Fruit fly (Drosophila melanogaster) whole organism, wandering third instar larva: ENCODE measurements around the gene CAH4.
A peak's percentile ranks its signal among the peaks of the same experiment; 100 is the strongest.

Experiments used
- CG32264 ChIP-seq: fragments of 200-800 bp; sonication (Bioruptor generic); optimal IDR thresholded peaks from 2 replicates; lab custom pipeline; 2016; ENCODE audit warnings: missing biosample characterization, missing genetic modification characterization
- CG9705 ChIP-seq: fragments of 200-800 bp; sonication (Bioruptor generic); optimal IDR thresholded peaks from 2 replicates; lab custom pipeline; 2018; ENCODE audit warnings: missing biosample characterization, mild to moderate bottlenecking, missing genetic modification characterization
- CrebA ChIP-seq: fragments of 200-800 bp; sonication (Bioruptor generic); optimal IDR thresholded peaks from 2 replicates; lab custom pipeline; 2016; ENCODE audit warnings: missing biosample characterization, mild to moderate bottlenecking, missing genetic modification characterization, borderline replicate concordance
- Dfd ChIP-seq: fragments of >200 bp; optimal IDR thresholded peaks from 2 replicates; lab custom pipeline; 2017; ENCODE audit warnings: missing biosample characterization, missing genetic modification characterization
- Dif ChIP-seq: fragments of 200-275, 200-300 bp; sonication (Bioruptor generic); optimal IDR thresholded peaks from 2 replicates; lab custom pipeline; 2018; ENCODE audit warnings: missing biosample characterization, missing genetic modification characterization; ENCODE audit not compliant: partially characterized antibody
- GATAd ChIP-seq: sonication (Bioruptor generic); optimal IDR thresholded peaks from 2 replicates; lab custom pipeline; 2016; ENCODE audit warnings: missing biosample characterization, missing genetic modification characterization
- Hr78 ChIP-seq: fragments of >200 bp; optimal IDR thresholded peaks from 2 replicates; lab custom pipeline; 2017; ENCODE audit warnings: missing biosample characterization, missing genetic modification characterization
- Hr83 ChIP-seq: fragments of 200-300 bp; sonication (Bioruptor generic); optimal IDR thresholded peaks from 2 replicates; lab custom pipeline; 2016; ENCODE audit warnings: missing biosample characterization, mild to moderate bottlenecking, missing genetic modification characterization, moderate library complexity; ENCODE audit not compliant: poor library complexity, severe bottlenecking
- Jra ChIP-seq: sonication (Bioruptor generic); optimal IDR thresholded peaks from 2 replicates; lab custom pipeline; 2016; ENCODE audit warnings: missing biosample characterization, missing genetic modification characterization
- Mio ChIP-seq: sonication (Bioruptor generic); optimal IDR thresholded peaks from 2 replicates; lab custom pipeline; 2016; ENCODE audit warnings: missing biosample characterization, missing genetic modification characterization
- Myc ChIP-seq: fragments of >200 bp; optimal IDR thresholded peaks from 2 replicates; lab custom pipeline; 2017
- OdsH ChIP-seq: fragments of 200-800 bp; sonication (Bioruptor generic); optimal IDR thresholded peaks from 2 replicates; lab custom pipeline; 2016; ENCODE audit warnings: missing biosample characterization, mild to moderate bottlenecking, missing genetic modification characterization
- Rel ChIP-seq, 2 experiments: fragments of 200-800 bp; sonication (Bioruptor generic) in 1 of 2; optimal IDR thresholded peaks; 2 replicates in 1 of 2; 3 replicates in 1 of 2; lab custom pipeline; 2016 to 2019; ENCODE audit warnings: mild to moderate bottlenecking in 2 of 2, missing biosample characterization in 2 of 2, missing genetic modification characterization in 2 of 2, moderate library complexity in 1 of 2
- Sp1 ChIP-seq: fragments of 200-800 bp; sonication (Bioruptor generic); optimal IDR thresholded peaks from 3 replicates; lab custom pipeline; 2019; ENCODE audit warnings: missing biosample characterization, mild to moderate bottlenecking, missing genetic modification characterization, moderate library complexity
- Vsx2 ChIP-seq: fragments of 200-300, 225-300 bp; sonication (Bioruptor generic); optimal IDR thresholded peaks from 2 replicates; lab custom pipeline; 2018; ENCODE audit warnings: missing biosample characterization, missing genetic modification characterization; ENCODE audit not compliant: partially characterized antibody
- br ChIP-seq: fragments of 200-800 bp; sonication (Bioruptor generic); optimal IDR thresholded peaks from 2 replicates; lab custom pipeline; 2016; ENCODE audit warnings: missing biosample characterization, missing genetic modification characterization
- brk ChIP-seq: fragments of 200-800 bp; sonication (Bioruptor generic); optimal IDR thresholded peaks from 2 replicates; lab custom pipeline; 2016; ENCODE audit warnings: missing biosample characterization, mild to moderate bottlenecking, missing genetic modification characterization
- dl ChIP-seq, 2 experiments: fragments of 175-275, 200-275 bp in 1 of 2; fragments of 200-275 bp in 1 of 2; sonication (Bioruptor generic); optimal IDR thresholded peaks; lab custom pipeline; 2018; ENCODE audit warnings: mild to moderate bottlenecking in 2 of 2, missing biosample characterization in 2 of 2, missing genetic modification characterization in 2 of 2, moderate library complexity in 2 of 2; ENCODE audit not compliant: partially characterized antibody in 2 of 2, insufficient read depth in 1 of 2
- dmrt93B ChIP-seq: fragments of 200-800 bp; sonication (Bioruptor generic); optimal IDR thresholded peaks from 2 replicates; lab custom pipeline; 2018; ENCODE audit warnings: missing biosample characterization, mild to moderate bottlenecking, missing genetic modification characterization
- dsf ChIP-seq: sonication (Bioruptor generic); optimal IDR thresholded peaks from 2 replicates; lab custom pipeline; 2016; ENCODE audit warnings: missing biosample characterization, missing genetic modification characterization, borderline replicate concordance
- foxo ChIP-seq, 2 experiments: fragments of 200-800 bp; sonication (Bioruptor generic); optimal IDR thresholded peaks; 2 replicates in 1 of 2; 3 replicates in 1 of 2; lab custom pipeline; 2016 to 2017; ENCODE audit warnings: missing biosample characterization in 2 of 2, missing genetic modification characterization in 2 of 2
- fru ChIP-seq: fragments of 200-800 bp; sonication (Bioruptor generic); optimal IDR thresholded peaks from 3 replicates; lab custom pipeline; 2016; ENCODE audit warnings: missing biosample characterization, mild to moderate bottlenecking, missing genetic modification characterization
- h ChIP-seq: fragments of 200-800 bp; sonication (Bioruptor generic); optimal IDR thresholded peaks from 3 replicates; lab custom pipeline; 2016; ENCODE audit warnings: missing biosample characterization, mild to moderate bottlenecking, missing genetic modification characterization
- jim ChIP-seq: fragments of 175-275, 200-325 bp; sonication (Bioruptor generic); optimal IDR thresholded peaks from 2 replicates; lab custom pipeline; 2016; ENCODE audit warnings: missing biosample characterization, mild to moderate bottlenecking, missing genetic modification characterization
- lola ChIP-seq: fragments of >200 bp; optimal IDR thresholded peaks from 2 replicates; lab custom pipeline; 2017; ENCODE audit warnings: missing biosample characterization, missing genetic modification characterization
- pan ChIP-seq: fragments of >200 bp; optimal IDR thresholded peaks from 2 replicates; lab custom pipeline; 2017
- psq ChIP-seq: fragments of 200-800 bp; sonication (Bioruptor generic); optimal IDR thresholded peaks from 3 replicates; lab custom pipeline; 2017; ENCODE audit warnings: missing biosample characterization, mild to moderate bottlenecking, missing genetic modification characterization, moderate library complexity
- rgr ChIP-seq: fragments of 200-800 bp; sonication (Bioruptor generic); optimal IDR thresholded peaks from 3 replicates; lab custom pipeline; 2016; ENCODE audit warnings: missing biosample characterization, mild to moderate bottlenecking, missing genetic modification characterization
- sage ChIP-seq: fragments of 200-800 bp; sonication (Bioruptor generic); optimal IDR thresholded peaks from 2 replicates; lab custom pipeline; 2016; ENCODE audit warnings: missing biosample characterization, mild to moderate bottlenecking, missing genetic modification characterization
- tai ChIP-seq: sonication (Bioruptor generic); optimal IDR thresholded peaks from 2 replicates; lab custom pipeline; 2016; ENCODE audit warnings: missing biosample characterization, missing genetic modification characterization
- woc ChIP-seq: sonication (Bioruptor generic); optimal IDR thresholded peaks from 2 replicates; lab custom pipeline; 2016; ENCODE audit warnings: missing biosample characterization, mild to moderate bottlenecking, missing genetic modification characterization

Gene CAH4

dm6 chr3R:24850420-24850819, 6.9 kb downstream of the CAH4 start, which contains the start of gene CG7006 (continued):
- peak; percentile 71 for TF ChIP-seq OdsH (GFP tag; lab: Kevin White, UChicago)
- TF ChIP-seq Sp1: no peak
- TF ChIP-seq Rel (GFP tag; optimal IDR thresholded peaks at IDR 0.05; lab: Kevin White, UChicago): no peak
- peak; percentile 27 for TF ChIP-seq Rel (tag; optimal IDR thresholded peaks at IDR 0.05; lab: Kevin White, UChicago)

dm6 chr3R:24845952-24846848, 11.2 kb downstream of the CAH4 start:
- TF ChIP-seq CrebA (GFP tag; lab: Kevin White, UChicago) (no peak), Rel (GFP tag; optimal IDR thresholded peaks at IDR 0.05; lab: Kevin White, UChicago) (no peak), Rel (tag; optimal IDR thresholded peaks at IDR 0.05; lab: Kevin White, UChicago) (peak; percentile 52)

dm6 chr3R:24845148-24845547, 12.2 kb downstream of the CAH4 start:
- TF ChIP-seq brk: no peak
- no peak for TF ChIP-seq lola (GFP tag; lab: Kevin White, UChicago)
- TF ChIP-seq Sp1: no peak
- no peak for TF ChIP-seq CG9705 (GFP tag; lab: Kevin White, UChicago)
- no peak for TF ChIP-seq jim (GFP tag; lab: Kevin White, UChicago)

- TF ChIP-seq GATAd (GFP tag; lab: Kevin White, UChicago) (no peak), Sp1 (no peak), foxo (GFP tag; optimal IDR thresholded peaks at IDR 0.05; lab: Kevin White, UChicago) (no peak)
- TF ChIP-seq, all 38 proteins: peak for 0
These were observed 15.7 kb downstream of the CAH4 start, which contains the start of gene Esp for dm6 chr3R:24841635-24842034. Gene Esp (plus strand): TSS chr3R:24841935.

dm6 chr3R:24841063-24841462, 16.3 kb downstream of the CAH4 start, which contains the start of gene CG33658:
Gene CG33658 (minus strand): TSS chr3R:24841163.
- no peak for TF ChIP-seq Rel (GFP tag; optimal IDR thresholded peaks at IDR 0.05; lab: Kevin White, UChicago)
- TF ChIP-seq Rel (tag; optimal IDR thresholded peaks at IDR 0.05; lab: Kevin White, UChicago): no peak
- TF ChIP-seq h (GFP tag; lab: Kevin White, UChicago): no peak
- TF ChIP-seq Hr78 (GFP tag; lab: Kevin White, UChicago): no peak
- no peak for TF ChIP-seq Sp1
- TF ChIP-seq rgr: no peak
- no peak for TF ChIP-seq pan (lab: Kevin White, UChicago)
- no peak for TF ChIP-seq fru (GFP tag; lab: Kevin White, UChicago)
- no peak for TF ChIP-seq lola (GFP tag; lab: Kevin White, UChicago)
- TF ChIP-seq dmrt93B (GFP tag; lab: Kevin White, UChicago): no peak
- no peak for TF ChIP-seq Hr83 (GFP tag; lab: Kevin White, UChicago)
- TF ChIP-seq CG32264: no peak
- TF ChIP-seq OdsH (GFP tag; lab: Kevin White, UChicago): no peak
- no peak for TF ChIP-seq br
- TF ChIP-seq dl (GFP tag; optimal IDR thresholded peaks at IDR 0.05; lab: Kevin White, UChicago; ENCODE audit: insufficient read depth in 1 of 2, partially characterized antibody in 2 of 2): no peak

- no peak for TF ChIP-seq dmrt93B (GFP tag; lab: Kevin White, UChicago)
- TF ChIP-seq Dfd (GFP tag; lab: Kevin White, UChicago): no peak
- no peak for TF ChIP-seq woc (GFP tag; lab: Kevin White, UChicago)
- no peak for TF ChIP-seq Jra (GFP tag; lab: Kevin White, UChicago)
- no peak for TF ChIP-seq psq (GFP tag; lab: Kevin White, UChicago)
- no peak for TF ChIP-seq jim (GFP tag; lab: Kevin White, UChicago)
- no peak for TF ChIP-seq dl (GFP tag; optimal IDR thresholded peaks at IDR 0.05; lab: Kevin White, UChicago; ENCODE audit: insufficient read depth in 1 of 2, partially characterized antibody in 2 of 2)
- no peak for TF ChIP-seq dsf (GFP tag; lab: Kevin White, UChicago)
- TF ChIP-seq Dif: no peak
- TF ChIP-seq h (GFP tag; lab: Kevin White, UChicago): no peak
- TF ChIP-seq sage (GFP tag; lab: Kevin White, UChicago): no peak
- no peak for TF ChIP-seq Vsx2
- TF ChIP-seq CrebA (GFP tag; lab: Kevin White, UChicago): no peak
- no peak for TF ChIP-seq Myc (lab: Kevin White, UChicago)
- TF ChIP-seq Hr83 (GFP tag; lab: Kevin White, UChicago): no peak
- no peak for TF ChIP-seq OdsH (GFP tag; lab: Kevin White, UChicago)
- no peak for TF ChIP-seq Mio
- no peak for TF ChIP-seq foxo (GFP tag; optimal IDR thresholded peaks at IDR 0.05; lab: Kevin White, UChicago)
- TF ChIP-seq brk: no peak
- TF ChIP-seq tai (GFP tag; lab: Kevin White, UChicago): no peak
These were observed 23.7 kb downstream of the CAH4 start, which contains the start of gene sosie for dm6 chr3R:24833652-24834051. Gene sosie (plus strand): TSS chr3R:24833952.
